Fruit fly (Drosophila melanogaster) whole organism, prepupa: ENCODE results near the gene Stt3A.

ENCODE experiments used
- Blimp-1 ChIP-seq: fragments of 200-800 bp; sonication (Bioruptor generic); optimal IDR thresholded peaks from 3 replicates; lab custom pipeline; 2017; ENCODE audit warnings: missing biosample characterization, missing genetic modification characterization, mild to moderate bottlenecking, moderate library complexity, missing genetic modification reagents
- CG10631 ChIP-seq: fragments of 200-800 bp; sonication (Bioruptor generic); optimal IDR thresholded peaks from 2 replicates; lab custom pipeline; 2016; ENCODE audit warnings: missing biosample characterization, missing genetic modification characterization
- CG10669 ChIP-seq: fragments of 200-800 bp; sonication (Bioruptor generic); optimal IDR thresholded peaks from 3 replicates; lab custom pipeline; 2018; ENCODE audit warnings: missing biosample characterization, mild to moderate bottlenecking, missing genetic modification characterization, moderate library complexity
- CG11294 ChIP-seq: fragments of 200-800 bp; sonication (Bioruptor generic); IDR thresholded peaks from 2 replicates; pipeline ENCODE4 v1.3.6; 2022; ENCODE audit warnings: missing biosample characterization, missing genetic modification characterization
- CG11762 ChIP-seq: fragments of 200-800 bp; sonication (Bioruptor generic); optimal IDR thresholded peaks from 3 replicates; lab custom pipeline; 2016; ENCODE audit warnings: missing biosample characterization, missing genetic modification characterization; ENCODE audit not compliant: insufficient read depth
- CG15336 ChIP-seq: fragments of 200-800 bp; sonication (Bioruptor generic); IDR thresholded peaks from 2 replicates; pipeline ENCODE4 v1.3.6; 2022; ENCODE audit warnings: missing biosample characterization, missing genetic modification characterization
- CG1621 ChIP-seq: fragments of 200-800 bp; sonication (Bioruptor generic); optimal IDR thresholded peaks from 3 replicates; lab custom pipeline; 2018; ENCODE audit warnings: missing biosample characterization, mild to moderate bottlenecking, missing genetic modification characterization
- CG16779 ChIP-seq: fragments of 200-800 bp; sonication (Bioruptor generic); optimal IDR thresholded peaks from 3 replicates; lab custom pipeline; 2017; ENCODE audit warnings: missing biosample characterization, mild to moderate bottlenecking, missing genetic modification characterization
- CG3032 ChIP-seq: fragments of 200-800 bp; optimal IDR thresholded peaks from 2 replicates; lab custom pipeline; 2019; ENCODE audit warnings: missing biosample characterization, mild to moderate bottlenecking, missing genetic modification characterization, moderate library complexity
- CG32006 ChIP-seq: fragments of 200-800 bp; sonication (Bioruptor generic); optimal IDR thresholded peaks from 3 replicates; lab custom pipeline; 2017; ENCODE audit warnings: missing biosample characterization, mild to moderate bottlenecking, missing genetic modification characterization
- CG34406 ChIP-seq: fragments of 200-800 bp; sonication (Bioruptor generic); optimal IDR thresholded peaks from 3 replicates; lab custom pipeline; 2016; ENCODE audit warnings: missing biosample characterization, missing genetic modification characterization
- CG3919 ChIP-seq: fragments of 200-800 bp; sonication (Bioruptor generic); optimal IDR thresholded peaks from 3 replicates; lab custom pipeline; 2016; ENCODE audit warnings: missing biosample characterization, missing genetic modification characterization
- CG4318 ChIP-seq: fragments of 200-800 bp; sonication (Bioruptor generic); optimal IDR thresholded peaks from 3 replicates; lab custom pipeline; 2017; ENCODE audit warnings: missing biosample characterization, mild to moderate bottlenecking, missing genetic modification characterization
- CG6163 ChIP-seq: fragments of 200-800 bp; sonication (Bioruptor generic); IDR thresholded peaks from 3 replicates; pipeline ENCODE4 v1.3.6; 2022; ENCODE audit warnings: missing biosample characterization, missing genetic modification characterization
- CG6276 ChIP-seq: fragments of 200-800 bp; sonication (Bioruptor generic); optimal IDR thresholded peaks from 2 replicates; lab custom pipeline; 2017; ENCODE audit warnings: missing biosample characterization, mild to moderate bottlenecking, missing genetic modification characterization
- CG6808 ChIP-seq: fragments of 200-800 bp; sonication (Bioruptor generic); optimal IDR thresholded peaks from 3 replicates; lab custom pipeline; 2017; ENCODE audit warnings: missing biosample characterization, missing genetic modification characterization, mild to moderate bottlenecking, moderate library complexity, missing genetic modification reagents
- CG6854 ChIP-seq: fragments of 200-800 bp; sonication (Bioruptor generic); optimal IDR thresholded peaks from 2 replicates; lab custom pipeline; 2017; ENCODE audit warnings: missing biosample characterization, mild to moderate bottlenecking, missing genetic modification characterization
- CG7368 ChIP-seq: fragments of 200-800 bp; sonication (Bioruptor generic); optimal IDR thresholded peaks from 3 replicates; lab custom pipeline; 2016; ENCODE audit warnings: missing biosample characterization, missing genetic modification characterization
- CG8632 ChIP-seq: fragments of 200-800 bp; sonication (Bioruptor generic); optimal IDR thresholded peaks from 3 replicates; lab custom pipeline; 2016; ENCODE audit warnings: missing biosample characterization, missing genetic modification characterization
- Eip75B ChIP-seq: fragments of 200-800 bp; sonication (Bioruptor generic); optimal IDR thresholded peaks from 3 replicates; lab custom pipeline; 2016; ENCODE audit warnings: missing biosample characterization, missing genetic modification characterization
- Eip78C ChIP-seq: fragments of 200-800 bp; sonication (Bioruptor generic); peaks from one replicate; lab custom pipeline; 2016; ENCODE audit warnings: missing biosample characterization, missing genetic modification characterization
- Eip93F ChIP-seq: fragments of 200-800 bp; sonication (Bioruptor generic); optimal IDR thresholded peaks from 2 replicates; lab custom pipeline; 2016; ENCODE audit warnings: missing biosample characterization, mild to moderate bottlenecking, missing genetic modification characterization
- Ets21C ChIP-seq: fragments of 200-800 bp; sonication (Bioruptor generic); optimal IDR thresholded peaks from 3 replicates; lab custom pipeline; 2016; ENCODE audit warnings: missing biosample characterization, missing genetic modification characterization
- Ets96B ChIP-seq: fragments of 200-800 bp; optimal IDR thresholded peaks from 2 replicates; lab custom pipeline; 2019; ENCODE audit warnings: missing biosample characterization, mild to moderate bottlenecking, missing genetic modification characterization, moderate library complexity
- Hr39 ChIP-seq: fragments of 200-800 bp; sonication (Bioruptor generic); optimal IDR thresholded peaks from 2 replicates; lab custom pipeline; 2016; ENCODE audit warnings: missing biosample characterization, missing genetic modification characterization
- Hr4 ChIP-seq: fragments of 200-800 bp; sonication (Bioruptor generic); optimal IDR thresholded peaks from 3 replicates; lab custom pipeline; 2016; ENCODE audit warnings: missing biosample characterization, missing genetic modification characterization
- Lpt ChIP-seq: fragments of 200-800 bp; sonication (Bioruptor generic); optimal IDR thresholded peaks from 3 replicates; lab custom pipeline; 2016; ENCODE audit warnings: missing biosample characterization, missing genetic modification characterization
- Met ChIP-seq: fragments of 200-800 bp; sonication (Bioruptor generic); optimal IDR thresholded peaks from 3 replicates; lab custom pipeline; 2016; ENCODE audit warnings: missing biosample characterization, missing genetic modification characterization
- OdsH ChIP-seq: fragments of 200-800 bp; sonication (Bioruptor generic); optimal IDR thresholded peaks from 3 replicates; lab custom pipeline; 2016; ENCODE audit warnings: missing biosample characterization, missing genetic modification characterization
- Smox ChIP-seq: fragments of 200-800 bp; sonication (Bioruptor generic); optimal IDR thresholded peaks from 3 replicates; lab custom pipeline; 2016; ENCODE audit warnings: missing biosample characterization, missing genetic modification characterization
- Sox102F ChIP-seq: fragments of 200-800 bp; sonication (Bioruptor generic); optimal IDR thresholded peaks from 2 replicates; lab custom pipeline; 2016; ENCODE audit warnings: missing biosample characterization, mild to moderate bottlenecking, missing genetic modification characterization
- Sox14 ChIP-seq: fragments of 200-800 bp; sonication (Bioruptor generic); optimal IDR thresholded peaks from 3 replicates; lab custom pipeline; 2016; ENCODE audit warnings: missing biosample characterization, missing genetic modification characterization
- Sox15 ChIP-seq: fragments of 200-800 bp; sonication (Bioruptor generic); optimal IDR thresholded peaks from 3 replicates; lab custom pipeline; 2016; ENCODE audit warnings: missing biosample characterization, missing genetic modification characterization
- achi ChIP-seq: fragments of 200-800 bp; sonication (Bioruptor generic); optimal IDR thresholded peaks from 3 replicates; lab custom pipeline; 2016; ENCODE audit warnings: missing biosample characterization, missing genetic modification characterization
- acj6 ChIP-seq: fragments of 200-800 bp; sonication (Bioruptor generic); optimal IDR thresholded peaks from 3 replicates; lab custom pipeline; 2016; ENCODE audit warnings: missing biosample characterization, missing genetic modification characterization
- cyc ChIP-seq: fragments of 200-800 bp; sonication (Bioruptor generic); optimal IDR thresholded peaks from 3 replicates; lab custom pipeline; 2016; ENCODE audit warnings: missing biosample characterization, missing genetic modification characterization
- dac ChIP-seq: fragments of 200-800 bp; sonication (Bioruptor generic); optimal IDR thresholded peaks from 2 replicates; lab custom pipeline; 2017; ENCODE audit warnings: missing biosample characterization, mild to moderate bottlenecking, missing genetic modification characterization
- dsx ChIP-seq: fragments of 200-800 bp; optimal IDR thresholded peaks from 3 replicates; lab custom pipeline; 2019; ENCODE audit warnings: missing biosample characterization, mild to moderate bottlenecking, missing genetic modification characterization, moderate library complexity; ENCODE audit not compliant: poor library complexity, severe bottlenecking
- eg ChIP-seq: fragments of 200-800 bp; sonication (Bioruptor generic); IDR thresholded peaks from 3 replicates; pipeline ENCODE4 v1.3.6; 2022; ENCODE audit warnings: missing biosample characterization, missing genetic modification characterization
- esn ChIP-seq: fragments of 200-800 bp; sonication (Bioruptor generic); optimal IDR thresholded peaks from 2 replicates; lab custom pipeline; 2016; ENCODE audit warnings: missing biosample characterization, mild to moderate bottlenecking, missing genetic modification characterization, moderate library complexity
- fd59A ChIP-seq: fragments of 200-800 bp; sonication (Bioruptor generic); optimal IDR thresholded peaks from 2 replicates; lab custom pipeline; 2017; ENCODE audit warnings: missing biosample characterization, mild to moderate bottlenecking, missing genetic modification characterization, missing genetic modification reagents
- fd85E ChIP-seq: fragments of 200-800 bp; sonication (Bioruptor generic); optimal IDR thresholded peaks from 3 replicates; lab custom pipeline; 2016; ENCODE audit warnings: missing biosample characterization, missing genetic modification characterization
- fkh ChIP-seq: fragments of 200-800 bp; sonication (Bioruptor generic); optimal IDR thresholded peaks from 3 replicates; lab custom pipeline; 2017; ENCODE audit warnings: missing biosample characterization, mild to moderate bottlenecking, missing genetic modification characterization, moderate library complexity
- lz ChIP-seq: fragments of 200-800 bp; sonication (Bioruptor generic); optimal IDR thresholded peaks from 3 replicates; lab custom pipeline; 2016; ENCODE audit warnings: missing biosample characterization, missing genetic modification characterization
- net ChIP-seq: fragments of 200-800 bp; sonication (Bioruptor generic); optimal IDR thresholded peaks from 3 replicates; lab custom pipeline; 2016; ENCODE audit warnings: missing biosample characterization, missing genetic modification characterization
- pdm3 ChIP-seq: fragments of 200-800 bp; sonication (Bioruptor generic); optimal IDR thresholded peaks from 3 replicates; lab custom pipeline; 2016; ENCODE audit warnings: missing biosample characterization, missing genetic modification characterization
- salr ChIP-seq, 2 experiments: fragments of 200-800 bp; sonication (Bioruptor generic); optimal IDR thresholded peaks; 3 replicates each; lab custom pipeline; 2016 to 2018; ENCODE audit warnings: missing biosample characterization in 2 of 2, missing genetic modification characterization in 2 of 2, mild to moderate bottlenecking in 1 of 2
- spab ChIP-seq: fragments of 200-800 bp; sonication (Bioruptor generic); optimal IDR thresholded peaks from 2 replicates; lab custom pipeline; 2017; ENCODE audit warnings: missing biosample characterization, mild to moderate bottlenecking, missing genetic modification characterization, missing genetic modification reagents
- ss ChIP-seq, 2 experiments: fragments of 200-800 bp; sonication (Bioruptor generic); optimal IDR thresholded peaks; 2 replicates in 1 of 2; 3 replicates in 1 of 2; lab custom pipeline; 2017 to 2018; ENCODE audit warnings: mild to moderate bottlenecking in 2 of 2, missing biosample characterization in 2 of 2, missing genetic modification characterization in 2 of 2, moderate library complexity in 1 of 2
- svp ChIP-seq: fragments of 200-800 bp; sonication (Bioruptor generic); peaks from one replicate; lab custom pipeline; 2016; ENCODE audit warnings: missing biosample characterization, missing genetic modification characterization
- topi ChIP-seq: fragments of 200-800 bp; sonication (Bioruptor generic); optimal IDR thresholded peaks from 3 replicates; lab custom pipeline; 2016; ENCODE audit warnings: missing biosample characterization, missing genetic modification characterization
- vri ChIP-seq: fragments of 200-800 bp; sonication (Bioruptor generic); optimal IDR thresholded peaks from 3 replicates; lab custom pipeline; 2016; ENCODE audit warnings: missing biosample characterization, mild to moderate bottlenecking, missing genetic modification characterization

Stt3A gene

dm6 chrX:21064927-21065326, 11.2 kb upstream of the Stt3A start:
- peak; percentile 70 for TF ChIP-seq fd59A (GFP tag; lab: Kevin White, UChicago)
- TF ChIP-seq Smox: peak; percentile 96
- TF ChIP-seq fd85E: peak; percentile 80
- peak; percentile 96 for TF ChIP-seq Met (GFP tag; lab: Kevin White, UChicago)
- peak; percentile 67 for TF ChIP-seq dsx (GFP tag; lab: Kevin White, UChicago)
- peak; percentile 86 for TF ChIP-seq Eip93F (GFP tag; lab: Kevin White, UChicago)
- TF ChIP-seq CG11294 (GFP tag; lab: Robert Waterston, UW): peak; percentile 83
- peak; percentile 78 for TF ChIP-seq spab (GFP tag; lab: Kevin White, UChicago)
- peak; percentile 96 for TF ChIP-seq Eip78C (GFP tag; lab: Kevin White, UChicago)
- TF ChIP-seq CG11762: peak; percentile 86
- TF ChIP-seq CG15336 (GFP tag; lab: Robert Waterston, UW): peak; percentile 91
- peak; percentile 97 for TF ChIP-seq esn (GFP tag; lab: Kevin White, UChicago)
- peak; percentile 91 for TF ChIP-seq CG34406 (GFP tag; lab: Kevin White, UChicago)
- peak; percentile 95 for TF ChIP-seq vri
- peak; percentile 93 for TF ChIP-seq eg
- peak; percentile 71 to 78 for TF ChIP-seq salr (GFP tag; optimal IDR thresholded peaks at IDR 0.05; lab: Kevin White, UChicago)
- TF ChIP-seq CG7368 (GFP tag; lab: Kevin White, UChicago): peak; percentile 89
- TF ChIP-seq CG8632 (GFP tag; lab: Kevin White, UChicago): peak; percentile 90
- peak; percentile 97 for TF ChIP-seq topi (GFP tag; lab: Kevin White, UChicago)
- TF ChIP-seq Sox14 (GFP tag; lab: Kevin White, UChicago): peak; percentile 93
- TF ChIP-seq CG1621 (tag; lab: Kevin White, UChicago): peak; percentile 84
- TF ChIP-seq cyc (GFP tag; lab: Kevin White, UChicago): peak; percentile 97
- TF ChIP-seq CG32006 (GFP tag; lab: Kevin White, UChicago): peak; percentile 82
- TF ChIP-seq Hr4 (GFP tag; lab: Kevin White, UChicago): peak; percentile 90
- TF ChIP-seq Ets21C (GFP tag; lab: Kevin White, UChicago): peak; percentile 96
- TF ChIP-seq Lpt: peak; percentile 83
- peak; percentile 65 for TF ChIP-seq CG4318 (GFP tag; lab: Kevin White, UChicago)
- peak; percentile 98 for TF ChIP-seq svp
- peak; percentile 11 for TF ChIP-seq fkh (GFP tag; lab: Kevin White, UChicago)
- peak; percentile 92 for TF ChIP-seq CG3919
- peak; percentile 93 for TF ChIP-seq OdsH (GFP tag; lab: Kevin White, UChicago)
- TF ChIP-seq ss (GFP tag; optimal IDR thresholded peaks at IDR 0.05; lab: Kevin White, UChicago): peak; percentile 72 to 79
- peak; percentile 93 for TF ChIP-seq acj6 (GFP tag; lab: Kevin White, UChicago)
- TF ChIP-seq Hr39 (GFP tag; lab: Kevin White, UChicago): peak; percentile 97
- TF ChIP-seq net (GFP tag; lab: Kevin White, UChicago): peak; percentile 91
- peak; percentile 85 for TF ChIP-seq CG10669 (GFP tag; lab: Kevin White, UChicago)
- peak; percentile 80 for TF ChIP-seq CG6276 (GFP tag; lab: Kevin White, UChicago)
- peak; percentile 75 for TF ChIP-seq Ets96B (tag; lab: Kevin White, UChicago)
- TF ChIP-seq Eip75B (GFP tag; lab: Kevin White, UChicago): peak; percentile 92
- peak; percentile 75 for TF ChIP-seq CG3032 (tag; lab: Kevin White, UChicago)
- peak; percentile 87 for TF ChIP-seq achi (GFP tag; lab: Kevin White, UChicago)
- TF ChIP-seq dac (GFP tag; lab: Kevin White, UChicago): peak; percentile 60
- TF ChIP-seq CG6854 (GFP tag; lab: Kevin White, UChicago): peak; percentile 95
- TF ChIP-seq Sox102F (GFP tag; lab: Kevin White, UChicago): peak; percentile 96
- peak; percentile 95 for TF ChIP-seq CG6163
- TF ChIP-seq CG10631 (GFP tag; lab: Kevin White, UChicago): peak; percentile 82
- TF ChIP-seq CG6808: peak; percentile 80
- TF ChIP-seq lz (GFP tag; lab: Kevin White, UChicago): peak; percentile 96
- peak; percentile 85 for TF ChIP-seq CG16779 (tag; lab: Kevin White, UChicago)
- TF ChIP-seq Sox15 (GFP tag; lab: Kevin White, UChicago): peak; percentile 92
- TF ChIP-seq Blimp-1: peak; percentile 82
- TF ChIP-seq pdm3 (GFP tag; lab: Kevin White, UChicago): peak; percentile 93
